Worm (Caenorhabditis elegans) whole organism, L4/young adult: ENCODE results near the gene R07C12.3.
"Not testable (repeated sequence)": the region's sequence is repeated elsewhere in the genome, so short reads cannot be mapped to it uniquely, and the experiment has no call there.

ENCODE experiments used
- W03F9.2 ChIP-seq: fragments of 150-350 bp; optimal IDR thresholded peaks from 2 replicates; lab custom pipeline; 2014; ENCODE audit warnings: missing biosample characterization, missing genetic modification characterization
- dao-5 ChIP-seq: sonication (generic microtip); optimal IDR thresholded peaks from 2 replicates; lab custom pipeline; 2016; ENCODE audit warnings: missing genotype, missing genetic modification characterization, moderate library complexity, missing compliant biosample characterization
- him-1 ChIP-seq: sonication (generic microtip); optimal IDR thresholded peaks from 2 replicates; lab custom pipeline; 2016; ENCODE audit warnings: missing genotype, missing genetic modification reagents, missing genetic modification characterization, missing compliant biosample characterization

Gene R07C12.3

ce11 chrIV:4173789-4174188 lies 28.9 kb downstream of the R07C12.3 start, which contains the start of gene rnp-3:
TSS of gene rnp-3 (plus strand) at chrIV:4174089.
- TF ChIP-seq him-1 (no peak), W03F9.2 (no peak), dao-5 (tag; lab: Kevin White, UChicago) (no peak)

ce11 chrIV:4176088-4176487 lies 31.2 kb downstream of the R07C12.3 start, which contains the start of gene dnj-15:
TSS of gene dnj-15 (plus strand) at chrIV:4176388.
- no peak for TF ChIP-seq him-1
- TF ChIP-seq W03F9.2: no peak
- TF ChIP-seq dao-5 (tag; lab: Kevin White, UChicago): no peak

DNA sequence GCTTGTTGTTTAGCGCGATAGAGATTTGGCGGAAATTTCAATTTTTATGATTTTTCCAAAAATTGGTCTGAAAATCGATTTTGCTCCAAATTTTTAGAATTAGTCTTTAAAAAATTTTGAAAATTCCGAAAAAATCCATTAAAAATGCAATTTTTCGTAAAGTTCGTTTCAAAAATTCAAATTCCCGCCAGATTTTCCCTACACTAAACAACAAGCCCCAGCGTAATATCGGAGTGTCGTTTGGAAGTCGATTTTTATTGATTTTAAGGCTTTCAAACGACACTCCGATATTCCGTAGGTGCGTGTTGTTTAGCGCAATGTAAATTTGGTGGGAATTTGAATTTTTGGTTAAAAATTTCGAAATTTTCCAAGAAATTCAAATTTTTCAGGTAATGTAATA lies 31.8 kb downstream of the R07C12.3 start:
- TF ChIP-seq dao-5 (tag; lab: Kevin White, UChicago) (no peak), W03F9.2 (no peak), him-1 (no peak)

ce11 chrIV:4177560-4177959 lies 32.7 kb downstream of the R07C12.3 start:
- no peak for TF ChIP-seq W03F9.2
- TF ChIP-seq dao-5 (tag; lab: Kevin White, UChicago): no peak
- TF ChIP-seq him-1: no peak

DNA sequence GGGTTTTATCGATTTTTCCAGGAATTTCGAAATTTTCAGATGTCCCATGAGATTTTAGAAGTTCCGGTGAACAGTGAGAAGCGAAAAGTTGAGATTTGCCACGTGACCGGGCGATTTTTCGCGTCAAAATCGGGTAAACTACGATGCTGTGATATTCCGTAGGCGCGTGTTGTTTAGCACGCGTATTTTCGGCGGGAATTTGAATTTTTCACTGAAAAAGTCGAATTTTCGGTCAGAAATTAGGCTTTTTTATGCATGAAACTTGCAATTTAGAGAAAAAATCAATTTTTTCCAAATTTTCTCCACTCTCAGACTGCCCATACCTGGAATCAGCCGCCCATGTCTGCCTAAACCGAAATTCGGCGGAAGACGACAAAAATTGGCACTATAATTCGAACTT lies 33.5 kb downstream of the R07C12.3 start, which contains the start of gene tsen-34:
Gene tsen-34, plus strand, starts transcription at position 34 of the 400 bp plus-strand sequence.
- TF ChIP-seq W03F9.2 (no peak), him-1 (no peak), dao-5 (tag; lab: Kevin White, UChicago) (no peak)

- not testable (repeated sequence) for TF ChIP-seq dao-5 (tag; lab: Kevin White, UChicago); W03F9.2; him-1
Measured at ce11 chrIV:4186099-4186498, 41.2 kb downstream of the R07C12.3 start, which contains the start of gene K08D10.11. TSS of gene K08D10.11 (minus strand) at chrIV:4186199.
